Worm (Caenorhabditis elegans) whole organism, young adult: ENCODE results near the gene msp-142.

Experiments
- B0035.1 ChIP-seq: sonication (generic microtip); optimal IDR thresholded peaks from 2 replicates; lab custom pipeline; 2016; ENCODE audit warnings: missing genetic modification characterization, mild to moderate bottlenecking, missing compliant biosample characterization, missing genotype, missing genetic modification reagents
- C06A6.2 ChIP-seq: fragments of 200-800 bp; sonication (Bioruptor generic); conservative IDR thresholded peaks from 2 replicates; pipeline ENCODE4 v1.3.6; 2022; ENCODE audit warnings: missing genetic modification characterization, missing compliant biosample characterization
- F22D6.2 ChIP-seq: sonication (generic microtip); optimal IDR thresholded peaks from 2 replicates; lab custom pipeline; 2016; ENCODE audit warnings: mild to moderate bottlenecking, missing genetic modification characterization, missing compliant biosample characterization
- T07F8.4 ChIP-seq: sonication (generic microtip); optimal IDR thresholded peaks from 2 replicates; lab custom pipeline; 2016; ENCODE audit warnings: mild to moderate bottlenecking, missing genetic modification characterization, moderate library complexity, missing compliant biosample characterization
- ama-1 ChIP-seq, 3 experiments: fragments of 150-350 bp in 1 of 3; sonication (generic microtip) in 2 of 3; optimal IDR thresholded peaks; 2 replicates each; lab custom pipeline; 2014 to 2018; ENCODE audit warnings: missing biosample characterization in 2 of 3, missing genetic modification characterization in 2 of 3, missing genetic modification reagents in 2 of 3
- cebp-2 ChIP-seq: fragments of 200-800 bp; sonication (Bioruptor generic); IDR thresholded peaks from 2 replicates; pipeline ENCODE4 v1.3.6; 2022; ENCODE audit warnings: missing genetic modification characterization, missing compliant biosample characterization
- pha-4 ChIP-seq: fragments of 150-350 bp; sonication (generic microtip); optimal IDR thresholded peaks from 2 replicates; lab custom pipeline; 2014; ENCODE audit warnings: missing biosample characterization, missing genetic modification reagents, missing genetic modification characterization
- xnd-1 ChIP-seq: sonication (generic microtip); optimal IDR thresholded peaks from 2 replicates; lab custom pipeline; 2016; ENCODE audit warnings: missing genotype, missing genetic modification reagents, missing genetic modification characterization, missing compliant biosample characterization
- ztf-25 ChIP-seq: fragments of 200-800 bp; sonication (Bioruptor generic); IDR thresholded peaks from 2 replicates; pipeline ENCODE4 v1.3.6; 2022; ENCODE audit warnings: missing genetic modification reagents, missing genetic modification characterization, missing compliant biosample characterization

ce11 chrII:5839227-5839626, 41.5 kb downstream of the msp-142 start, which contains the start of gene ZK1248.19:
- TF ChIP-seq ztf-25 (GFP tag; lab: Robert Waterston, UW) = no peak
- no peak for TF ChIP-seq F22D6.2 (tag; lab: Kevin White, UChicago)
- TF ChIP-seq xnd-1 (tag; lab: Kevin White, UChicago) = no peak
- TF ChIP-seq T07F8.4 (tag; lab: Kevin White, UChicago) = no peak
- TF ChIP-seq C06A6.2 (GFP tag; lab: Robert Waterston, UW) = no peak
- TF ChIP-seq pha-4 (tag; lab: Kevin White, UChicago) = no peak
- TF ChIP-seq B0035.1 = no peak
- TF ChIP-seq ama-1 (optimal IDR thresholded peaks at IDR 0.05; lab: Kevin White, UChicago) = no peak
- TF ChIP-seq ama-1 (GFP tag; optimal IDR thresholded peaks at IDR 0.05; lab: Kevin White, UChicago) = no peak
- TF ChIP-seq cebp-2 (GFP tag; lab: Robert Waterston, UW) = no peak
